Worm (Caenorhabditis elegans) whole organism, dauer: Measurements from ENCODE around the gene srx-44.
"Not testable (repeated sequence)": the region's sequence is repeated elsewhere in the genome, so short reads cannot be mapped to it uniquely, and the experiment has no call there.

Experiments
- unc-62 ChIP-seq: sonication (generic microtip); optimal IDR thresholded peaks from 2 replicates; lab custom pipeline; 2017; ENCODE audit warnings: missing biosample characterization, missing genetic modification reagents, missing genetic modification characterization

srx-44 gene

ce11 chrV:16022600-16022999, 2.5 kb downstream of the srx-44 start:
- TF ChIP-seq unc-62 (GFP tag; lab: Kevin White, UChicago), result no peak

DNA sequence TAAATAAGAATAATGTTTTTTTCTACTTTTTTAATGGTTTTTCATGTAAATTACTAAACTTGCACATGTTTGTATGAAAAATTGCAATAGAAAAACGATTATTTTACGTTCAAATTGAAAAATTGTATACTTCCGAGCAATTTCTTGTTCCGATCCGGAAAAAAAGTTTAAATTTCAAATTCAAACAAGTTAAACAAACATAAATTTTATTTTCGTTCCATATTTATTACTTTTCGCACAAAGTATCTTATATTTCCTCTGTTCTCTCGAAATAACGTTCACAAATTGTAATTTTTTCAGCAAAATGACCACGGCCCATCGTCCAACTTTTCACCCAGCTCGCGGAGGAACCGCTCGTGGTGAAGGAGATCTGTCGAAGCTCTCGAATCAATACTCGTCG, 2.9 kb downstream of the srx-44 start, which contains the start of gene cwc-15:
TSS of gene cwc-15 (plus strand) at position 301 of the 400 bp plus-strand sequence.
- TF ChIP-seq unc-62 (GFP tag; lab: Kevin White, UChicago), result no peak

- TF ChIP-seq unc-62 (GFP tag; lab: Kevin White, UChicago), result no peak
Measured at ce11 chrV:16023559-16023958, 3.4 kb downstream of the srx-44 start.

DNA sequence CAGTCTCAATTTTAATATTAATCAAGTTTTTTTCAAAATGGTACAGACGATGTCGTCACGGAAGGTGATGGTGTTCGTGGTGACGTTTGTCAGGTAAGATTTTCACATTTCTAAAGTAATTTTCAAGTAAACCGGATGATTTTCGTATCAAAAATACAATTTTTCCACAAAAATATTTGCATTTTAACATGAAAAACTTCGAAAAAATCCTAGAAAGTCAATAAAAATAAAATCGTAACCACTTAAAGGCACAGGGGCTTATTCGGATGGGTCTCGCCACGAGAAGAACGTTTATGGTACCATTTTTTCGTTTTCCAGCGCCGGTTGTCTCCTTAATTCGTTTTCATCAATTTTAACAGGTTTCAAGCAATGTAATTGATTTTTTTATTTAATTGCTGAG, 4.2 kb downstream of the srx-44 start, which contains the start of gene T10C6.6:
TSS of gene T10C6.6 (plus strand) at position 27 of the 400 bp plus-strand sequence.
- TF ChIP-seq unc-62 (GFP tag; lab: Kevin White, UChicago), result no peak

DNA sequence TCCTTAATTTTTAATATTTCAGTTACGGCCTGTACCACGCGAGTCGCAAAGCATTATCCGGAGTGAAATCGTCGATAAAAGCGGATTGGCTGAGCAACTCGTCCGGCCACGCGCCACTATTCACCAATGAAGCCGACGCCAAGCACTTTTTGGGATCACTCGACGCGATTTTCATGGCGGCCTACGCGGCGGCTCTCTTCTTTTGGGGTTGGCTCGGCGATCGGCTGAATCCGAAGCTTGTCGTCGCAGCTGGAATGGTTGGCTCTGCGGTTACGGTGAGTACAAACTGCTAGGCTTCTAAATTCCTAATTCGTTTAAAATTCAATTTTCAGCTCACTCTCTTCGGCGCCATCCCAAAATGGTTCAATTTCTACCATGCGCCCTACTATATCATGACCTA, 4.8 kb downstream of the srx-44 start:
- TF ChIP-seq unc-62 (GFP tag; lab: Kevin White, UChicago), result no peak

- no peak for TF ChIP-seq unc-62 (GFP tag; lab: Kevin White, UChicago)
Measured at ce11 chrV:16029237-16029636, 9.1 kb downstream of the srx-44 start.

DNA sequence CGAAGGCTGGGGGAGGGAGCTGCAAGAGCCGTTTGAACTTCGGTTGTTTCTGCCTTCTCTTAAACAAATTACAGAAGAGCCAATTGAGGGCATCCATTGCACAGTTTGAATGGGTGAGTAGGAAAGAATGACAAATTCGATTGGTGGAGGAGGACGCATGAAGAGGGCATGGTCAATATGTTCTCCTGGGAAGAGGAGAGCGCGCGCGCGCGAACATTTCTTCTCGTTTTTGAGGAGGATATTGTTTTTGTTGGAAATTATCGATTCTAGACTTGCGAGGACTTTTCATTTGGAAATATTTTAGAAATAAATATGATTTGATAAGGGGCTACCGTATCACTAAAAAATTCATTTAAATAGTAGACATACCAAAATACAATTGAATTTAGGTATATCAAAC, 11.4 kb downstream of the srx-44 start, which contains the start of gene T10C6.7:
TSS of gene T10C6.7 (minus strand) at position 143 of the 400 bp plus-strand sequence.
- no peak for TF ChIP-seq unc-62 (GFP tag; lab: Kevin White, UChicago)

DNA sequence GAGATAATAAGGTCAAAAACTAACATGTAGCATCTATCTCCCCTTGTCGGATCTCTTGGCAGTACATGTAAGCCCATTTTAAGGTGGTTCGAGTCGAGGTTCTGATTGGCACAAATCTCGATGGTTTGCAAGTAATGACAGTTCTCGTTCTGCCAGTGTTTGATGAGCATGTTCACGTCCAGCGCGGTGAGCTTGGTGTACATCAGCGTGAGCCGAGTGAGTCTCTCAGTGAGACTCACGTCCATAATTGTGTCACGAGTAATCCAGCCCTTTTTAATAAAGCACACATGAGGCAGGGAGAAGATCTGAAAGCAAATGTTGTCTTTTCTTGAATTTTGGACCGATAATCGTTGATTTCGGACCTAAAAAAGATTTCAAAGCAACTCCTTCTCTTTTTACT, 12.6 kb downstream of the srx-44 start, which contains the start of gene T10C6.16:
TSS of gene T10C6.16 (minus strand) at position 245 of the 400 bp plus-strand sequence.
- TF ChIP-seq unc-62 (GFP tag; lab: Kevin White, UChicago), result no peak

DNA sequence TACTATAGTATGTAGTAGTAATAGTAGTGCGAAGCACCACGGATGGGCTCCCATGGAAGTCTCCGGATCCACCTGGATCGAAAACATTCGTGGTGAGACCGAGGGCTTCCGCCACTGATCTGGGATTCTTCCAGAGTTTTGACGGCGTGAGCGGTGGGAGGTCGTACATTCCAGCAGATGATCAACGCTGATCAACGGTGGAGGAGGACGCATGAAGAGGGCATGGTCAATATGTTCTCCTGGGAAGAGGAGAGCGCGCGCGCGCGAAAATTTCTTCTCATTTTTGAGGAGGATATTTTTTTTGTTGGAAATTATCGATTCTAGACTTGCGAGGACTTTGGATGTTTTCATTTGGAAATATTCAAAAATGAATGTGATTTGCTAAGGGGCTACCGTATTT, 13.3 kb downstream of the srx-44 start:
- TF ChIP-seq unc-62 (GFP tag; lab: Kevin White, UChicago), result no peak

ce11 chrV:16036166-16036565, 16.0 kb downstream of the srx-44 start, which contains the start of gene T10C6.10:
T10C6.10 (plus strand) TSS chrV:16036413.
- no peak for TF ChIP-seq unc-62 (GFP tag; lab: Kevin White, UChicago)

DNA sequence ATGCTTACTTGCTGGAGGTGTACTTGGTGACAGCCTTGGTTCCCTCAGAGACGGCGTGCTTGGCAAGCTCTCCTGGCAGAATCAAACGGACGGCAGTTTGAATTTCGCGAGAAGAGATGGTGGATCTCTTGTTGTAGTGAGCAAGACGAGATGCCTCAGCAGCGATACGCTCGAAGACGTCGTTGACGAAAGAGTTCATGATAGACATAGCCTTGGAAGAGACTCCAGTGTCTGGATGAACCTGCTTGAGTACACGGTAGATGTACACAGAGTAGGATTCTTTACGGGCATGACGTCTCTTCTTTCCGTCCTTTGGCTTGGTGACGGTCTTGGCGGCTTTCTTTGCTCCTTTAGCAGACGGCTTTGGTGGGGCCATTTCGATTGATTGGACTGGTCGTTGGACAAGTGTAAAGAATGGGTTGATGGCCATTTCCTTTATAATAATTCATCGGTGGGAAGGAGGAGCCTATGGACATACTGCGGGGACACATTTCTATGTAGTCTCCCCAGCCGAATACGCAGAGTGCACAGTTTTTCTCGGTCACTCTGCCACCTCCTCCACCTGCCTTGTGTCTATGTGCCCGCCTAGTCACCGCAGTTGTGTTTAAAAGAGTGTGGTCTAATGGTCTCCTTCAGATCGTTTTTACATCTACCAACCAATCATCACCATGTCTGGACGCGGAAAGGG, 20.1 kb downstream of the srx-44 start, which contains the start of the genes his-4 and his-3:
TSS of gene his-4 (minus strand) at position 376 of the 688 bp plus-strand sequence.
TSS of gene his-3 (plus strand) at position 669 of the 688 bp plus-strand sequence.
- not testable (repeated sequence) for TF ChIP-seq unc-62 (GFP tag; lab: Kevin White, UChicago)

DNA sequence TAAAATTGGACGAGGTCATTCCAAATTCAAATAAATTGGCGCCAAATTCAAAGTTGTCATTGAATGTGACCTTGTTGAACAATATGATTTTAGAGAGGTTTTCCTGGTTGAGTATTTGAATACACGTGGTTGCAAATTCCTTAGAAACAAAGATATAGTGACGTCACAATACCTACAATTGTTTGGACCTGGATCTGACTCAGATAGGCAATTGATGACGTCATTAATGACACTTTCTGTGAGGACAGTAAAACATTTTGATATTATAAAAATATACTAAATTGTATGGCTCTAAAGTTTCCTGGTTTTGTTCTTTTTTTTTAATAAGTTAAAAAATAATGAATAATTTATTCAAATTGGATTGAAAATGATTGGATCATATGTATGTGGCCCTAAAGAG, 21.3 kb downstream of the srx-44 start:
- TF ChIP-seq unc-62 (GFP tag; lab: Kevin White, UChicago), result no peak

DNA sequence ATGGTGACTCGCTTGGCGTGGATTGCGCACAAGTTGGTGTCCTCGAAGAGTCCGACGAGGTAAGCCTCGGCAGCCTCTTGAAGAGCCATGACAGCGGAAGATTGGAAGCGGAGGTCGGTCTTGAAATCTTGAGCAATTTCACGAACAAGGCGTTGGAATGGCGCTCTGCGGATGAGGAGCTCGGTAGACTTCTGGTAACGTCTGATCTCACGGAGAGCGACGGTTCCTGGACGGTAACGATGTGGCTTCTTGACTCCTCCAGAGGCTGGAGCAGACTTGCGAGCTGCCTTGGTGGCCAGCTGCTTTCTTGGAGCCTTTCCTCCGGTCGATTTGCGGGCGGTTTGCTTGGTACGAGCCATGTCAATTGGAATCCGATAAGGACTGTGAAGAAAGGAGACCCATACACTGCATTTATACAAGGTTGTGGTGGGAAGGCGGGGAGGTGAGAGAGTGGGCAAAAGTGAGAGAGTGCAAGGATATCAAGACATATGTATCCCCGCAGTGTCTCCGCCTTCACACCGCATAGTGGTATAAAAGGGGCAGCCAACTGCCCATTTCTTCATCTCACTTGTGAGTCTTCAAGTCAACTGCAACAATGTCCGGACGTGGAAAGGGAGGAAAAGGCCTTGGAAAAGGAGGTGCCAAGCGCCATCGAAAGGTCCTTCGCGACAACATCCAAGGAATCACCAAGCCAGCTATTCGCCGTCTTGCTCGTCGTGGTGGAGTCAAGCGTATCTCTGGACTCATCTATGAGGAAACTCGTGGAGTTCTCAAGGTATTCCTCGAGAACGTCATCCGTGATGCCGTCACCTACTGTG, 22.0 kb downstream of the srx-44 start, which contains the start of the genes his-2 and his-1:
TSS of gene his-2 (minus strand) at position 359 of the 818 bp plus-strand sequence.
TSS of gene his-1 (plus strand) at position 596 of the 818 bp plus-strand sequence.
- TF ChIP-seq unc-62 (GFP tag; lab: Kevin White, UChicago), result not testable (repeated sequence)

DNA sequence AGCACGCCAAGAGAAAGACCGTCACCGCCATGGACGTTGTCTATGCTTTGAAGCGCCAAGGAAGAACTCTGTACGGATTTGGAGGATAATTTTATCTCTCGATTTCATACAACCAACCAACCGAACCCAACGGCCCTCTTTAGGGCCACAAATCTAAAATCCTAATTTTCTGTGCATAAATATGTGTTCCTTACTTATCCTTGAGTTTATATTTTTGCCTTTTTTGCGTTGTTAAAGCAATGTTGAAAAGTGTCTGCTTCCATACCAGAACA, 22.5 kb downstream of the srx-44 start:
- TF ChIP-seq unc-62 (GFP tag; lab: Kevin White, UChicago), result no peak

- TF ChIP-seq unc-62 (GFP tag; lab: Kevin White, UChicago), result no peak
Measured at ce11 chrV:16043686-16044085, 23.5 kb downstream of the srx-44 start.

DNA sequence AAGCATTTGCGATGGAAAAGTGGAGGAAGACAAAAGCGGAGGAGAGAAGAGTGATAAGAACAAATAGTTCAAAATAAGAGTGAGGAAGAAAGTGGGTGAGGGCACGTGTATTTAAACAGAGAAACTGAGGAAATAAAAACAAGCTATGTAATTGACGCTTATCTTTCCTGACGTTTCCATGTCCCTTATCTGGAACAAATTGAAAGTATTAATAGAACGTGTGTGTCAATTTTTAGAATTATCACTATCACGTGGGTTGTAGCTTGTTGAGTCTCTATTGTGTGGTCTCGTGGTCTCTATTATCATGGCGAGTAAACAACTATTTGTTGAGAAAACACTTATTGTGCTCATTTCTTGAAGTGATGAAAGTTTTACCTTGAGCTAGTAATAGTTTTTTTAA, 25.7 kb downstream of the srx-44 start, which contains the start of gene T10C6.15:
TSS of gene T10C6.15 (minus strand) at position 104 of the 400 bp plus-strand sequence.
- TF ChIP-seq unc-62 (GFP tag; lab: Kevin White, UChicago), result no peak
